ENCODE assay signal across 1 fruit fly cellular context in the genomic region with DNA sequence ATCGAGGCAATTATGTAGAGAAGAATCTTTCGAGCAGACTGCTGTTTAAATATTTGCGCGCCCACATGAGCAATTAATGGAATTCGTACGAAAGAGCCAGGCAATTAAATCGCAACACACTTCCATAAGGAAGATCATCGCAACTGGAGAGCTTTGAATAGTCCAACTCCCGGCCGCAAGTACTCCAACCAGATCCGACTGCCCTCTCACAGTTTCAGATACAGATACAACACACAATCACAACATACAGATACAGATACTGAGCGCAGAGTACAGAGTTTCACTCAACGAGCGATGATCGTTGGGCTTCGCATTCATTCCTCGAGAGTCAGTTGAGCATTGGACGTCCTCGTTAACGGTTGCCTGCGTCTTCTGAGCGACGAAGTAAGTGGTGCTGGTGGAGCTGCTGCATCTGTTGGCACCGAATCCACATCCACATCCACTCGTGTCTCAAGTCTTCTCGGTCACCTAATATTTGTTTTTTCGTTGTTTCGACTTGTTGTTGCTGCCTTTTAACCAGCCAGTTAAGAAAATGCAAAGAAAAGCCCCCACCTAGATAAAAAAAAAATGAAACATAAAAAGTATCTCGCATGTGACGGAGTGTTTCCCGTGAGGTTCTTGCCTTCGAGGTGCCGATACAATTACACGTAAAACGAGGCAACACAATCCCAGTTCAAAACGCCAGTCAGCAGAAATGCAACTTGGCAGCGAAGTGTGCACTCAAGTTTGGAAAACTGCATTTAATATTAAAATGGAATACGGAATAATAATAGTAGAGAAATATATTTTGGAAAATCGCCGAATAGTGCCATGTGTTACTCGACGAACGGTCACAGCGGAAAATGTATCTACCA.
TF ChIP-seq lines count a peak whose summit lies in the region.

A gene (plus strand): TSS at position 326 of the 854 bp plus-strand sequence.

TF ChIP-seq in whole organism, embryonic, 481 proteins besides CTCF, POLR2A, EP300 and RAD21 (continued from another document and continues in another):
- no peak for TF ChIP-seq ato (GFP tag; IDR thresholded peaks at IDR 0.05; lab: Robert Waterston, UW; ENCODE audit: partially characterized antibody)
- TF ChIP-seq pan (optimal IDR thresholded peaks at IDR 0.05; lab: Kevin White, UChicago), result no peak
- TF ChIP-seq pan (GFP tag; optimal IDR thresholded peaks at IDR 0.05 in 1 of 2, IDR thresholded peaks at IDR 0.05 in 1 of 2), result no peak
- no peak for TF ChIP-seq CG13424 (tag; optimal IDR thresholded peaks at IDR 0.05; lab: Kevin White, UChicago)
- no peak for TF ChIP-seq Lhr (GFP tag; optimal IDR thresholded peaks at IDR 0.05; lab: Kevin White, UChicago)
- no peak for TF ChIP-seq CG7745 (tag; optimal IDR thresholded peaks at IDR 0.05; lab: Kevin White, UChicago)
- TF ChIP-seq ewg (GFP tag; optimal IDR thresholded peaks at IDR 0.05; lab: Kevin White, UChicago), result no peak
- no peak for TF ChIP-seq H15 (GFP tag; IDR thresholded peaks at IDR 0.05; lab: Robert Waterston, UW)
- TF ChIP-seq Lim3 (GFP tag; IDR thresholded peaks at IDR 0.05; lab: Robert Waterston, UW), result no peak
- no peak for TF ChIP-seq CG14860 (GFP tag; IDR thresholded peaks at IDR 0.05; lab: Robert Waterston, UW; ENCODE audit: partially characterized antibody)
- no peak for TF ChIP-seq dan (GFP tag; IDR thresholded peaks at IDR 0.05; lab: Robert Waterston, UW)
- 0 out of 3 replicates have a peak, but pooled peaks have one; percentile 52 for TF ChIP-seq zfh1 (GFP tag; IDR thresholded peaks at IDR 0.05; lab: Robert Waterston, UW)
- TF ChIP-seq CG9609 (GFP tag; optimal IDR thresholded peaks at IDR 0.05; lab: Kevin White, UChicago), result no peak
- no peak for TF ChIP-seq esg (GFP tag; conservative IDR thresholded peaks at IDR 0.05; lab: Robert Waterston, UW)
- TF ChIP-seq fd96Cb (tag; optimal IDR thresholded peaks at IDR 0.05; lab: Kevin White, UChicago), result no peak
- TF ChIP-seq CG16779 (GFP tag; IDR thresholded peaks at IDR 0.05; lab: Robert Waterston, UW), result no peak
- no peak for TF ChIP-seq CG11696 (GFP tag; IDR thresholded peaks at IDR 0.05; lab: Robert Waterston, UW)
- TF ChIP-seq CG17359 (tag; optimal IDR thresholded peaks at IDR 0.05; lab: Kevin White, UChicago), result no peak
- no peak for TF ChIP-seq gfzf (GFP tag; optimal IDR thresholded peaks at IDR 0.05; lab: Kevin White, UChicago)
- TF ChIP-seq B-H1 (GFP tag; IDR thresholded peaks at IDR 0.05; lab: Robert Waterston, UW), result no peak
- no peak for TF ChIP-seq CG10267 (tag; optimal IDR thresholded peaks at IDR 0.05; lab: Kevin White, UChicago)
- TF ChIP-seq CG13296 (GFP tag; optimal IDR thresholded peaks at IDR 0.05; lab: Kevin White, UChicago), result peak; percentile 10
- TF ChIP-seq CG17829 (tag; optimal IDR thresholded peaks at IDR 0.05; lab: Kevin White, UChicago), result peak; percentile 37
- no peak; the same call in 1 of the 2 replicates for TF ChIP-seq tna (GFP tag; IDR thresholded peaks at IDR 0.05; lab: Robert Waterston, UW; ENCODE audit: partially characterized antibody)
- TF ChIP-seq unc-4 (GFP tag; IDR thresholded peaks at IDR 0.05; lab: Robert Waterston, UW; ENCODE audit: partially characterized antibody), result no peak
- no peak for TF ChIP-seq row (GFP tag; IDR thresholded peaks at IDR 0.05; lab: Robert Waterston, UW)
- TF ChIP-seq CG17612 (GFP tag; IDR thresholded peaks at IDR 0.05; lab: Robert Waterston, UW), result no peak
- TF ChIP-seq gcm (GFP tag; optimal IDR thresholded peaks at IDR 0.05; lab: Kevin White, UChicago), result no peak
- TF ChIP-seq caup (GFP tag; optimal IDR thresholded peaks at IDR 0.05; lab: Kevin White, UChicago; ENCODE audit: severe bottlenecking), result peak; percentile 28
- no peak for TF ChIP-seq CG10147 (GFP tag; optimal IDR thresholded peaks at IDR 0.05; lab: Kevin White, UChicago)
- TF ChIP-seq Xbp1 (GFP tag; optimal IDR thresholded peaks at IDR 0.05; lab: Kevin White, UChicago), result no peak
- no peak for TF ChIP-seq ssp (GFP tag; IDR thresholded peaks at IDR 0.05; lab: Robert Waterston, UW)
- no peak for TF ChIP-seq bsh (GFP tag; optimal IDR thresholded peaks at IDR 0.05; lab: Kevin White, UChicago)
- no peak for TF ChIP-seq bowl (GFP tag; IDR thresholded peaks at IDR 0.05; lab: Robert Waterston, UW)
- no peak for TF ChIP-seq CG16863 (GFP tag; optimal IDR thresholded peaks at IDR 0.05; lab: Kevin White, UChicago)
- TF ChIP-seq Lpt (GFP tag; optimal IDR thresholded peaks at IDR 0.05; lab: Kevin White, UChicago), result no peak
- no peak for TF ChIP-seq Bteb2 (GFP tag; optimal IDR thresholded peaks at IDR 0.05; lab: Kevin White, UChicago)
- no peak for TF ChIP-seq Hsf (GFP tag; optimal IDR thresholded peaks at IDR 0.05; lab: Kevin White, UChicago)
- no peak for TF ChIP-seq sna (GFP tag; IDR thresholded peaks at IDR 0.05; lab: Robert Waterston, UW; ENCODE audit: partially characterized antibody)
- TF ChIP-seq unpg (GFP tag; optimal IDR thresholded peaks at IDR 0.05; lab: Kevin White, UChicago), result no peak
- TF ChIP-seq org-1 (GFP tag; optimal IDR thresholded peaks at IDR 0.05; lab: Kevin White, UChicago), result peak; percentile 17
- no peak for TF ChIP-seq lilli (GFP tag; optimal IDR thresholded peaks at IDR 0.05; lab: Kevin White, UChicago)
- TF ChIP-seq chif (GFP tag; optimal IDR thresholded peaks at IDR 0.05; lab: Kevin White, UChicago), result no peak
- no peak for TF ChIP-seq CG9932 (GFP tag; IDR thresholded peaks at IDR 0.05; lab: Robert Waterston, UW)
- no peak for TF ChIP-seq tll (GFP tag; optimal IDR thresholded peaks at IDR 0.05; lab: Kevin White, UChicago)
- peak; percentile 63; the same call in 1 of the 4 replicates for TF ChIP-seq chinmo (GFP tag; IDR thresholded peaks at IDR 0.05; lab: Robert Waterston, UW; ENCODE audit: partially characterized antibody)
- no peak for TF ChIP-seq CG6175 (GFP tag; IDR thresholded peaks at IDR 0.05; lab: Robert Waterston, UW)
- no peak for TF ChIP-seq CG16813 (GFP tag; IDR thresholded peaks at IDR 0.05; lab: Robert Waterston, UW; ENCODE audit: partially characterized antibody)
- TF ChIP-seq Atf6 (GFP tag; IDR thresholded peaks at IDR 0.05; lab: Robert Waterston, UW), result peak; percentile 46; the same call in 1 of the 2 replicates
- TF ChIP-seq Side (GFP tag; optimal IDR thresholded peaks at IDR 0.05; lab: Kevin White, UChicago), result no peak
- TF ChIP-seq dmrt11E (tag; optimal IDR thresholded peaks at IDR 0.05; lab: Kevin White, UChicago), result no peak
- no peak for TF ChIP-seq CG3726 (GFP tag; IDR thresholded peaks at IDR 0.05; lab: Robert Waterston, UW)
- TF ChIP-seq ind (GFP tag; optimal IDR thresholded peaks at IDR 0.05; lab: Kevin White, UChicago), result no peak
- TF ChIP-seq CG14014 (GFP tag; IDR thresholded peaks at IDR 0.05; lab: Robert Waterston, UW), result 0 out of 2 replicates have a peak, but pooled peaks have one; percentile 18
- TF ChIP-seq corto (GFP tag; optimal IDR thresholded peaks at IDR 0.05; lab: Kevin White, UChicago), result no peak
- peak; percentile 39; the same call in 1 of the 2 replicates for TF ChIP-seq CG13287 (GFP tag; IDR thresholded peaks at IDR 0.05; lab: Robert Waterston, UW; ENCODE audit: partially characterized antibody)
- no peak for TF ChIP-seq vfl (GFP tag; optimal IDR thresholded peaks at IDR 0.05; lab: Kevin White, UChicago)
- TF ChIP-seq CG17385 (GFP tag; optimal IDR thresholded peaks at IDR 0.05; lab: Kevin White, UChicago), result no peak
- peak; percentile 49 for TF ChIP-seq lab (GFP tag; optimal IDR thresholded peaks at IDR 0.05; lab: Kevin White, UChicago)
- peak in 1 of 2 experiments; percentile 87 for TF ChIP-seq insv (GFP tag; optimal IDR thresholded peaks at IDR 0.05; lab: Kevin White, UChicago)
- TF ChIP-seq lbe (GFP tag; optimal IDR thresholded peaks at IDR 0.05; lab: Kevin White, UChicago), result no peak
- no peak for TF ChIP-seq tx (GFP tag; optimal IDR thresholded peaks at IDR 0.05; lab: Kevin White, UChicago)
- TF ChIP-seq sisA (GFP tag; IDR thresholded peaks at IDR 0.05; lab: Robert Waterston, UW), result no peak
- TF ChIP-seq cg (GFP tag; optimal IDR thresholded peaks at IDR 0.05; lab: Kevin White, UChicago), result peak; percentile 88
- no peak for TF ChIP-seq CG7839 (tag; optimal IDR thresholded peaks at IDR 0.05; lab: Kevin White, UChicago)
- TF ChIP-seq fd3F (GFP tag; optimal IDR thresholded peaks at IDR 0.05; lab: Kevin White, UChicago), result no peak
- no peak for TF ChIP-seq CG30431 (GFP tag; optimal IDR thresholded peaks at IDR 0.05; lab: Kevin White, UChicago)
- no peak for TF ChIP-seq Sin3A (optimal IDR thresholded peaks at IDR 0.05; lab: Kevin White, UChicago)
- TF ChIP-seq CG15011 (GFP tag; optimal IDR thresholded peaks at IDR 0.05; lab: Kevin White, UChicago), result no peak
- TF ChIP-seq CG10654 (GFP tag; optimal IDR thresholded peaks at IDR 0.05; lab: Kevin White, UChicago), result no peak
- no peak for TF ChIP-seq CG6654 (GFP tag; optimal IDR thresholded peaks at IDR 0.05; lab: Kevin White, UChicago)
- no peak for TF ChIP-seq gt (GFP tag; IDR thresholded peaks at IDR 0.05; lab: Robert Waterston, UW)
- peak; percentile 44 for TF ChIP-seq Fer1 (GFP tag; optimal IDR thresholded peaks at IDR 0.05; lab: Kevin White, UChicago)
- no peak for TF ChIP-seq shn (GFP tag; optimal IDR thresholded peaks at IDR 0.05; lab: Kevin White, UChicago)
- TF ChIP-seq CG34422 (GFP tag; IDR thresholded peaks at IDR 0.05; lab: Robert Waterston, UW), result no peak
- no peak for TF ChIP-seq pb (GFP tag; optimal IDR thresholded peaks at IDR 0.05; lab: Kevin White, UChicago)
- TF ChIP-seq CG2712 (tag; optimal IDR thresholded peaks at IDR 0.05; lab: Kevin White, UChicago), result peak; percentile 17
- no peak for TF ChIP-seq bab2 (GFP tag; optimal IDR thresholded peaks at IDR 0.05; lab: Kevin White, UChicago)
- no peak for TF ChIP-seq CG3838 (GFP tag; optimal IDR thresholded peaks at IDR 0.05; lab: Kevin White, UChicago)
- no peak for TF ChIP-seq Atf-2 (GFP tag; optimal IDR thresholded peaks at IDR 0.05; lab: Kevin White, UChicago)
- TF ChIP-seq tio (GFP tag; optimal IDR thresholded peaks at IDR 0.05; lab: Kevin White, UChicago), result no peak
- no peak for TF ChIP-seq ro (GFP tag; IDR thresholded peaks at IDR 0.05; lab: Robert Waterston, UW)
- TF ChIP-seq crc (GFP tag; optimal IDR thresholded peaks at IDR 0.05; lab: Kevin White, UChicago), result no peak
- no peak for TF ChIP-seq Dp (GFP tag; optimal IDR thresholded peaks at IDR 0.05; lab: Kevin White, UChicago)
- TF ChIP-seq CG31224 (GFP tag; IDR thresholded peaks at IDR 0.05; lab: Robert Waterston, UW), result no peak
- TF ChIP-seq CG13123 (GFP tag; optimal IDR thresholded peaks at IDR 0.05; lab: Kevin White, UChicago), result no peak
- no peak for TF ChIP-seq CkIIα-i1 (GFP tag; IDR thresholded peaks at IDR 0.05; lab: Robert Waterston, UW)
- no peak for TF ChIP-seq trh (GFP tag; optimal IDR thresholded peaks at IDR 0.05; lab: Kevin White, UChicago)
- peak; percentile 35; the same call in 1 of the 2 replicates for TF ChIP-seq sob (GFP tag; IDR thresholded peaks at IDR 0.05; lab: Robert Waterston, UW)
- peak; percentile 47 for TF ChIP-seq BtbVII (GFP tag; optimal IDR thresholded peaks at IDR 0.05; lab: Kevin White, UChicago)
- no peak for TF ChIP-seq grn (GFP tag; optimal IDR thresholded peaks at IDR 0.05; lab: Kevin White, UChicago)
- no peak for TF ChIP-seq CG4707 (GFP tag; optimal IDR thresholded peaks at IDR 0.05; lab: Kevin White, UChicago)
- TF ChIP-seq mirr (GFP tag; optimal IDR thresholded peaks at IDR 0.05; lab: Kevin White, UChicago), result peak; percentile 43
- TF ChIP-seq CG8281 (tag; optimal IDR thresholded peaks at IDR 0.05; lab: Kevin White, UChicago), result no peak
- TF ChIP-seq CG32772 (GFP tag; IDR thresholded peaks at IDR 0.05; lab: Robert Waterston, UW), result no peak
- TF ChIP-seq CG14441 (GFP tag; IDR thresholded peaks at IDR 0.05; lab: Robert Waterston, UW), result no peak
- peak; percentile 5 for TF ChIP-seq Fer3 (tag; optimal IDR thresholded peaks at IDR 0.05; lab: Kevin White, UChicago)
- 0 out of 2 replicates have a peak, but pooled peaks have one; percentile 44 for TF ChIP-seq chm (GFP tag; IDR thresholded peaks at IDR 0.05; lab: Robert Waterston, UW)
- TF ChIP-seq MTF-1 (GFP tag; optimal IDR thresholded peaks at IDR 0.05; lab: Kevin White, UChicago; ENCODE audit: borderline replicate concordance), result no peak
- no peak for TF ChIP-seq dimm (GFP tag; IDR thresholded peaks at IDR 0.05; lab: Robert Waterston, UW)
- TF ChIP-seq CG4404 (GFP tag; IDR thresholded peaks at IDR 0.05; lab: Robert Waterston, UW), result no peak
- no peak for TF ChIP-seq tin (GFP tag; optimal IDR thresholded peaks at IDR 0.05; lab: Kevin White, UChicago)
- no peak for TF ChIP-seq Doc3 (GFP tag; IDR thresholded peaks at IDR 0.05; lab: Robert Waterston, UW; ENCODE audit: partially characterized antibody)
- no peak for TF ChIP-seq D19B (GFP tag; optimal IDR thresholded peaks at IDR 0.05; lab: Kevin White, UChicago)
- no peak for TF ChIP-seq hkb (optimal IDR thresholded peaks at IDR 0.05; lab: Kevin White, UChicago)
- TF ChIP-seq hkb (GFP tag; IDR thresholded peaks at IDR 0.05; lab: Robert Waterston, UW), result peak; percentile 38; the same call in 1 of the 2 replicates
- TF ChIP-seq Dfd (GFP tag; optimal IDR thresholded peaks at IDR 0.05; lab: Kevin White, UChicago), result no peak
- TF ChIP-seq Tbp (GFP tag; optimal IDR thresholded peaks at IDR 0.05; lab: Kevin White, UChicago), result no peak
- TF ChIP-seq eve (GFP tag; optimal IDR thresholded peaks at IDR 0.05; lab: Kevin White, UChicago), result no peak
- TF ChIP-seq CG4617 (GFP tag; optimal IDR thresholded peaks at IDR 0.05; lab: Kevin White, UChicago; ENCODE audit: borderline replicate concordance), result no peak
- TF ChIP-seq CG7372 (GFP tag; IDR thresholded peaks at IDR 0.05; lab: Robert Waterston, UW), result no peak
- TF ChIP-seq zf30C (GFP tag; optimal IDR thresholded peaks at IDR 0.05; lab: Kevin White, UChicago), result no peak
- no peak for TF ChIP-seq pros (GFP tag; optimal IDR thresholded peaks at IDR 0.05; lab: Kevin White, UChicago)
- TF ChIP-seq CG10565 (GFP tag; optimal IDR thresholded peaks at IDR 0.05; lab: Kevin White, UChicago), result no peak
- TF ChIP-seq Hr78 (GFP tag; optimal IDR thresholded peaks at IDR 0.05; lab: Kevin White, UChicago), result no peak
- TF ChIP-seq CG12155 (GFP tag; optimal IDR thresholded peaks at IDR 0.05; lab: Kevin White, UChicago), result no peak
- no peak for TF ChIP-seq Sox102F (GFP tag; optimal IDR thresholded peaks at IDR 0.05; lab: Kevin White, UChicago)
- TF ChIP-seq Mrtf (GFP tag; IDR thresholded peaks at IDR 0.05; lab: Robert Waterston, UW), result no peak
- no peak for TF ChIP-seq sens-2 (GFP tag; IDR thresholded peaks at IDR 0.05; lab: Robert Waterston, UW)
- TF ChIP-seq gsb (GFP tag; IDR thresholded peaks at IDR 0.05; lab: Robert Waterston, UW), result no peak
- TF ChIP-seq CG4730 (GFP tag; IDR thresholded peaks at IDR 0.05; lab: Robert Waterston, UW), result no peak
- TF ChIP-seq CG15269 (tag; optimal IDR thresholded peaks at IDR 0.05; lab: Kevin White, UChicago), result no peak
- TF ChIP-seq Optix (GFP tag; IDR thresholded peaks at IDR 0.05; lab: Robert Waterston, UW), result no peak
- peak; percentile 0 for TF ChIP-seq Nf-YB (GFP tag; optimal IDR thresholded peaks at IDR 0.05; lab: Kevin White, UChicago)
